Fruit fly (Drosophila melanogaster): ENCODE data around the gene scpr-A.

- TF ChIP-seq Dll (optimal IDR thresholded peaks at IDR 0.05) (no peak), CG8478 (optimal IDR thresholded peaks at IDR 0.05) (no peak), psq (optimal IDR thresholded peaks at IDR 0.05) (no peak), usp (GFP tag; optimal IDR thresholded peaks at IDR 0.05) (no peak), pan (optimal IDR thresholded peaks at IDR 0.05) (no peak)
Observed at dm6 chr3R:11272667-11273066, 31.7 kb downstream of the scpr-A start.
